Worm (Caenorhabditis elegans) whole organism, L2 larva: Measurements from ENCODE around the gene F21D9.1.

Experiments
- C34F6.9 ChIP-seq: fragments of 150-350 bp; optimal IDR thresholded peaks from 2 replicates; lab custom pipeline; 2014; ENCODE audit warnings: missing biosample characterization, missing genetic modification characterization
- Y55F3AM.14 ChIP-seq: fragments of 200-800 bp; sonication (Bioruptor generic); optimal IDR thresholded peaks from 2 replicates; lab custom pipeline; 2018; ENCODE audit warnings: mild to moderate bottlenecking, missing genetic modification characterization, missing compliant biosample characterization
- alr-1 ChIP-seq: fragments of 150-350 bp; optimal IDR thresholded peaks from 2 replicates; lab custom pipeline; 2014; ENCODE audit warnings: missing biosample characterization, missing genetic modification characterization
- aly-2 ChIP-seq: fragments of 150-350 bp; optimal IDR thresholded peaks from 2 replicates; lab custom pipeline; 2014; ENCODE audit warnings: missing biosample characterization, missing genetic modification characterization
- ama-1 ChIP-seq: fragments of 150-350 bp; optimal IDR thresholded peaks from 2 replicates; lab custom pipeline; 2018; ENCODE audit warnings: inconsistent platforms
- mdl-1 ChIP-seq, 2 experiments: fragments of 150-350 bp in 1 of 2; sonication (generic microtip) in 1 of 2; optimal IDR thresholded peaks; 2 replicates each; lab custom pipeline; 2017; ENCODE audit warnings: missing biosample characterization in 2 of 2, missing genetic modification characterization in 2 of 2
- nhr-237 ChIP-seq: fragments of 150-350 bp; optimal IDR thresholded peaks from 2 replicates; lab custom pipeline; 2014; ENCODE audit warnings: missing biosample characterization, missing genetic modification characterization
- nhr-25 ChIP-seq: fragments of 150-350 bp; sonication (generic microtip); optimal IDR thresholded peaks from 3 replicates; lab custom pipeline; 2014; ENCODE audit warnings: missing biosample characterization, missing genetic modification characterization
- peb-1 ChIP-seq: fragments of 150-350 bp; optimal IDR thresholded peaks from 2 replicates; lab custom pipeline; 2014; ENCODE audit warnings: missing biosample characterization, missing genetic modification characterization
- sma-3 ChIP-seq: sonication (generic microtip); optimal IDR thresholded peaks from 2 replicates; lab custom pipeline; 2016; ENCODE audit warnings: missing genetic modification reagents, missing genetic modification characterization, missing compliant biosample characterization
- unc-55 ChIP-seq: fragments of 150-350 bp; sonication (generic microtip); optimal IDR thresholded peaks from 3 replicates; lab custom pipeline; 2014; ENCODE audit warnings: missing biosample characterization, missing genetic modification reagents, missing genetic modification characterization
- ztf-1 ChIP-seq: fragments of 200-800 bp; sonication (Bioruptor generic); conservative IDR thresholded peaks from 2 replicates; pipeline ENCODE4 v1.3.6; 2022; ENCODE audit warnings: missing genetic modification characterization, missing compliant biosample characterization
- ztf-4 ChIP-seq: fragments of 150-350 bp; optimal IDR thresholded peaks from 2 replicates; lab custom pipeline; 2014; ENCODE audit warnings: missing biosample characterization, missing genetic modification characterization

ce11 chrV:19285921-19286320 is 21.7 kb downstream of the F21D9.1 start:
- TF ChIP-seq sma-3: no peak
- TF ChIP-seq nhr-237 (tag; lab: Kevin White, UChicago): no peak
- TF ChIP-seq C34F6.9 (tag; lab: Kevin White, UChicago): no peak
- no peak for TF ChIP-seq ama-1
- no peak for TF ChIP-seq peb-1 (tag; lab: Kevin White, UChicago)
- no peak for TF ChIP-seq alr-1 (tag; lab: Kevin White, UChicago)
- TF ChIP-seq aly-2 (tag; lab: Kevin White, UChicago): no peak
- TF ChIP-seq ztf-4 (tag; lab: Kevin White, UChicago): no peak
- TF ChIP-seq nhr-25 (tag; lab: Kevin White, UChicago): no peak
- TF ChIP-seq Y55F3AM.14 (GFP tag; lab: Kevin White, UChicago): no peak
- TF ChIP-seq unc-55 (GFP tag; lab: Kevin White, UChicago): no peak
- TF ChIP-seq ztf-1 (GFP tag; lab: Robert Waterston, UW): no peak
- no peak for TF ChIP-seq mdl-1 (tag; optimal IDR thresholded peaks at IDR 0.05; lab: Kevin White, UChicago)
